Fruit fly (Drosophila melanogaster): Measurements from ENCODE around the gene Cdep.

Cdep gene

DNA sequence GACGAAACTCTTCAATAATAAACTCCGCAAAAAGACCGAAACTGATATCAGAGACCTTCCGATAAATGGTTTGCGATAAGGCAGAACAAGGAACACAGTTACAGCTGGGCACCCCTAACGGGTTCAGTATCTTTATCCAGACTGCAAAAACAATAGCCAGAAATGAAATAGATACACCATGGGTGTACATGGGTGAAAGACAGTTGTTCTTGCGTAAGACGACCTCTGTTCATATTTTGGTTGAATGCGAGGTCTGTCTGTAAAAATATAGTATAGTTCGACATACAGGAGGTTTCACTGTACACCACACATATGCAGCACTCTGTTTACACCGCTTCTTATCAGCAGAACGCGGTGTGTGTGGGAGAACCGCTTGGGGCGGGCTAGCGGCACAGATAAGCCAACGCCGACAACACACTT, 1.8 kb downstream of the Cdep start:
- TF ChIP-seq Max (GFP tag; optimal IDR thresholded peaks at IDR 0.05), result peak; percentile 20
- peak; percentile 28 for TF ChIP-seq CG12104 (GFP tag; optimal IDR thresholded peaks at IDR 0.05)
- TF ChIP-seq Doc3 (GFP tag; IDR thresholded peaks at IDR 0.05; ENCODE audit: partially characterized antibody), result no peak
- TF ChIP-seq Usf (GFP tag; optimal IDR thresholded peaks at IDR 0.05), result peak; percentile 39
- peak; percentile 20 for TF ChIP-seq CG13123 (GFP tag; optimal IDR thresholded peaks at IDR 0.05)
- peak; percentile 77 for TF ChIP-seq gro (GFP tag; optimal IDR thresholded peaks at IDR 0.05)
- peak; percentile 0 for TF ChIP-seq slou (GFP tag; optimal IDR thresholded peaks at IDR 0.05)
- peak; percentile 39 for TF ChIP-seq CG1792 (GFP tag; optimal IDR thresholded peaks at IDR 0.05)
- TF ChIP-seq CG14965 (GFP tag; optimal IDR thresholded peaks at IDR 0.05; ENCODE audit: borderline replicate concordance), result no peak
- no peak for TF ChIP-seq emc (GFP tag; optimal IDR thresholded peaks at IDR 0.05)
- TF ChIP-seq CG4707 (GFP tag; optimal IDR thresholded peaks at IDR 0.05), result no peak
- peak; percentile 28 for TF ChIP-seq scrt (GFP tag; optimal IDR thresholded peaks at IDR 0.05)
- TF ChIP-seq Nf-YB (GFP tag; optimal IDR thresholded peaks at IDR 0.05), result peak; percentile 4
- no peak; the same call in 1 of the 2 replicates for TF ChIP-seq CG31441 (GFP tag; IDR thresholded peaks at IDR 0.05)
- peak; percentile 51 for TF ChIP-seq fd96Cb (tag; optimal IDR thresholded peaks at IDR 0.05)
- no peak for TF ChIP-seq CG10274 (GFP tag; optimal IDR thresholded peaks at IDR 0.05)
- TF ChIP-seq Asciz (GFP tag; optimal IDR thresholded peaks at IDR 0.05), result peak; percentile 5
- TF ChIP-seq en (GFP tag; optimal IDR thresholded peaks at IDR 0.05), result peak; percentile 34
- peak; percentile 99 for TF ChIP-seq grau (tag; optimal IDR thresholded peaks at IDR 0.05)
- peak; percentile 61 for TF ChIP-seq sisA (GFP tag; IDR thresholded peaks at IDR 0.05)
- peak; percentile 25 for TF ChIP-seq CG13775 (GFP tag; optimal IDR thresholded peaks at IDR 0.05)
- TF ChIP-seq dmrt11E (tag; optimal IDR thresholded peaks at IDR 0.05), result peak; percentile 43
- TF ChIP-seq CG31365 (tag; optimal IDR thresholded peaks at IDR 0.05), result no peak
- no peak for TF ChIP-seq prd (optimal IDR thresholded peaks at IDR 0.05)
- TF ChIP-seq prd (GFP tag; IDR thresholded peaks at IDR 0.05), result peak; percentile 83
- no peak for TF ChIP-seq abd-A (tag; optimal IDR thresholded peaks at IDR 0.05)
- peak; percentile 51 for TF ChIP-seq CG3163 (GFP tag; optimal IDR thresholded peaks at IDR 0.05)
- TF ChIP-seq ttk (GFP tag; IDR thresholded peaks at IDR 0.05), result 0 out of 2 replicates have a peak, but pooled peaks have one; percentile 44
- no peak for TF ChIP-seq CG8281 (tag; optimal IDR thresholded peaks at IDR 0.05)
- peak; percentile 89 for TF ChIP-seq CG34376 (GFP tag; optimal IDR thresholded peaks at IDR 0.05)
- peak; percentile 30; the same call in 1 of the 2 replicates for TF ChIP-seq CG10959 (GFP tag; IDR thresholded peaks at IDR 0.05)
- no peak for TF ChIP-seq pros (GFP tag; optimal IDR thresholded peaks at IDR 0.05)
- TF ChIP-seq CG32532 (GFP tag; IDR thresholded peaks at IDR 0.05), result peak; percentile 81
- TF ChIP-seq Fer2 (tag; optimal IDR thresholded peaks at IDR 0.05), result peak; percentile 51
- no peak for TF ChIP-seq CG43689 (GFP tag; IDR thresholded peaks at IDR 0.05)
- peak; percentile 36 for TF ChIP-seq CG10654 (GFP tag; optimal IDR thresholded peaks at IDR 0.05)
- peak; percentile 61 for TF ChIP-seq zfh2 (GFP tag; optimal IDR thresholded peaks at IDR 0.05)
- TF ChIP-seq Doc2 (GFP tag; IDR thresholded peaks at IDR 0.05), result 0 out of 2 replicates have a peak, but pooled peaks have one; percentile 14
- TF ChIP-seq CG12744 (GFP tag; optimal IDR thresholded peaks at IDR 0.05), result no peak
- peak; percentile 12 for TF ChIP-seq pb (GFP tag; optimal IDR thresholded peaks at IDR 0.05)
- TF ChIP-seq seq (GFP tag; IDR thresholded peaks at IDR 0.05), result peak; percentile 37; the same call in 1 of the 2 replicates
- no peak for TF ChIP-seq pan (optimal IDR thresholded peaks at IDR 0.05)
- TF ChIP-seq pan (GFP tag; optimal IDR thresholded peaks at IDR 0.05 in 1 of 2, IDR thresholded peaks at IDR 0.05 in 1 of 2), result peak in 1 of 2 experiments; percentile 67
- no peak for TF ChIP-seq Bgb (GFP tag; IDR thresholded peaks at IDR 0.05; ENCODE audit: partially characterized antibody)
- TF ChIP-seq CG17829 (tag; optimal IDR thresholded peaks at IDR 0.05), result peak; percentile 49
- TF ChIP-seq Trl (optimal IDR thresholded peaks at IDR 0.05), result no peak
- peak; percentile 70 for TF ChIP-seq Trl (GFP tag; optimal IDR thresholded peaks at IDR 0.05)
- no peak for TF ChIP-seq nerfin-1 (tag; optimal IDR thresholded peaks at IDR 0.05)
- peak; percentile 3 for TF ChIP-seq Sox100B (GFP tag; optimal IDR thresholded peaks at IDR 0.05)
- TF ChIP-seq trem (tag; optimal IDR thresholded peaks at IDR 0.05), result no peak
- peak; percentile 57; the same call in 1 of the 2 replicates for TF ChIP-seq Awh (GFP tag; IDR thresholded peaks at IDR 0.05)
